Worm (Caenorhabditis elegans): Measurements from ENCODE around the gene str-32.

ce11 chrV:4908591-4908990, 27.3 kb upstream of the str-32 start, which contains the start of gene ugt-13:
- TF ChIP-seq dao-5 (tag; optimal IDR thresholded peaks at IDR 0.05) = no peak
- TF ChIP-seq him-1 (tag; optimal IDR thresholded peaks at IDR 0.05) = no peak

Data from whole organism, L4/young adult.